Fruit fly (Drosophila melanogaster): ENCODE results near the gene CG11885.
A peak's percentile ranks its signal among the peaks of the same experiment; 100 is the strongest.

CG11885 gene

DNA sequence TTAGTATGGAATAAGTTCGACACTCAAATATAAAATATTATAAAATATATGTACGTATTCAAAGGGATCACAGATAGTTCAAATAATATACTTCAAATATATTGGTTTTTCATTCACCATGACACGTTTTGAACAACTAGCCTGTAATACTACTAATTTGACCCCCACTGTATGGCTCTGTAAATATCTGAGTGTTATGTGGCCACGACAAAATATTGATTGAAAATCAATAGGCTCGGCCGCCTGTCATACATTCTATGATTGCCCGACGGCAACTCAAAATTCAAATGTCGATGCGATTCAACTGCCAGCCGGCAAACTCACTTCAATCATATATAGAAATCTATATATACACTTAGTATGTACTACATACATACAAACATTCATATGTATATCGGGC is 48.7 kb upstream of the CG11885 start:
- TF ChIP-seq OdsH (GFP tag; optimal IDR thresholded peaks at IDR 0.05), result no peak
- no peak for TF ChIP-seq Jra (GFP tag; optimal IDR thresholded peaks at IDR 0.05)

DNA sequence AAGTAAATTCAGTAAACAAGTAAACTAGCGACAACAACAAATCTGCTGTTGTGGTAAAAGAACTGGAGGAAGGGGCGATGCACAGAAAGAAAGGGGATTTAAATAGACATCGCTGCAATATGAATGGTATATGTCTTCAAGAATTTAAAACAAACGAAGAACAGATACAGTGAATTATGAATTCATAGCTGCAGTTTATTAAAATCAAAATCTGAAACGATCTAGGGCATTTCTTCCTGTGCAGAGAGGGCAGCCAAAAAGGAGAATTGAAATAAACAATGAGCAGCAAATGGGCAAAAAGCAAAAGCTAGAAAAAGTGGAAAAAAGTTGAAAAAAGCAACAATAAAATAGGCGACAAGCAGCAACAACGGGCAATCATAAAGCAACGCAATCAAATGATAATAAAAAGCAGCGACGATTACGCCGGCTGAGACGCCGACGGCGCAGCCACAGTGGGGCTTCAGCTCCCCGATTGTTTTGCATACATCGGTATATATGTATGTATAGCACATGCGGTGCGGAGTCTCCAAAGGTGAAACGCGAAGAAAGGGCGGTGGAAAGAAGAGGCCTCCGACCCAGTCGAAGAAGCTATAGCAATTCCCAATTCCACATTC is 47.6 kb upstream of the CG11885 start:
- TF ChIP-seq dmrt93B (GFP tag; optimal IDR thresholded peaks at IDR 0.05) (peak; percentile 17), CG32264 (GFP tag; optimal IDR thresholded peaks at IDR 0.05) (peak; percentile 36), N (GFP tag; optimal IDR thresholded peaks at IDR 0.05) (no peak), Sp1 (GFP tag; optimal IDR thresholded peaks at IDR 0.05) (peak; percentile 60), Hr83 (GFP tag; optimal IDR thresholded peaks at IDR 0.05; ENCODE audit: poor library complexity, severe bottlenecking) (no peak), woc (GFP tag; optimal IDR thresholded peaks at IDR 0.05) (peak; percentile 1), sv (GFP tag; optimal IDR thresholded peaks at IDR 0.05) (peak; percentile 16), CG9705 (GFP tag; optimal IDR thresholded peaks at IDR 0.05) (no peak), lola (GFP tag; optimal IDR thresholded peaks at IDR 0.05) (no peak), br (GFP tag; optimal IDR thresholded peaks at IDR 0.05) (peak; percentile 93), GATAd (GFP tag; optimal IDR thresholded peaks at IDR 0.05) (no peak), Hr78 (GFP tag; optimal IDR thresholded peaks at IDR 0.05) (no peak), CrebA (GFP tag; optimal IDR thresholded peaks at IDR 0.05; ENCODE audit: borderline replicate concordance) (no peak), rgr (GFP tag; optimal IDR thresholded peaks at IDR 0.05) (peak; percentile 60), pan (optimal IDR thresholded peaks at IDR 0.05) (no peak), sage (GFP tag; optimal IDR thresholded peaks at IDR 0.05) (no peak), usp (GFP tag; optimal IDR thresholded peaks at IDR 0.05) (no peak), Mio (GFP tag; optimal IDR thresholded peaks at IDR 0.05) (no peak), Hnf4 (GFP tag; optimal IDR thresholded peaks at IDR 0.05) (peak; percentile 51), fru (GFP tag; optimal IDR thresholded peaks at IDR 0.05) (peak; percentile 51), OdsH (GFP tag; optimal IDR thresholded peaks at IDR 0.05) (peak; percentile 42), h (GFP tag; optimal IDR thresholded peaks at IDR 0.05) (peak; percentile 65), foxo (GFP tag; optimal IDR thresholded peaks at IDR 0.05) (peak; percentile 46 to 65), Abd-B (GFP tag; optimal IDR thresholded peaks at IDR 0.05) (no peak), Myc (optimal IDR thresholded peaks at IDR 0.05) (no peak), dsf (GFP tag; optimal IDR thresholded peaks at IDR 0.05; ENCODE audit: borderline replicate concordance) (no peak), psq (GFP tag; optimal IDR thresholded peaks at IDR 0.05) (peak; percentile 70), tai (GFP tag; optimal IDR thresholded peaks at IDR 0.05) (no peak), Jra (GFP tag; optimal IDR thresholded peaks at IDR 0.05) (no peak), jim (GFP tag; optimal IDR thresholded peaks at IDR 0.05) (no peak), brk (GFP tag; optimal IDR thresholded peaks at IDR 0.05) (no peak), dl (GFP tag; optimal IDR thresholded peaks at IDR 0.05; ENCODE audit: insufficient read depth in 1 of 2, partially characterized antibody in 2 of 2) (no peak), Dif (GFP tag; optimal IDR thresholded peaks at IDR 0.05; ENCODE audit: partially characterized antibody) (no peak), Dfd (GFP tag; optimal IDR thresholded peaks at IDR 0.05) (no peak), ey (GFP tag; optimal IDR thresholded peaks at IDR 0.05) (peak; percentile 67), Vsx2 (GFP tag; optimal IDR thresholded peaks at IDR 0.05; ENCODE audit: partially characterized antibody) (no peak), HLH106 (tag; optimal IDR thresholded peaks at IDR 0.05) (peak; percentile 39), Rel (GFP tag; optimal IDR thresholded peaks at IDR 0.05) (peak; percentile 66), Rel (tag; optimal IDR thresholded peaks at IDR 0.05) (peak; percentile 44)

DNA sequence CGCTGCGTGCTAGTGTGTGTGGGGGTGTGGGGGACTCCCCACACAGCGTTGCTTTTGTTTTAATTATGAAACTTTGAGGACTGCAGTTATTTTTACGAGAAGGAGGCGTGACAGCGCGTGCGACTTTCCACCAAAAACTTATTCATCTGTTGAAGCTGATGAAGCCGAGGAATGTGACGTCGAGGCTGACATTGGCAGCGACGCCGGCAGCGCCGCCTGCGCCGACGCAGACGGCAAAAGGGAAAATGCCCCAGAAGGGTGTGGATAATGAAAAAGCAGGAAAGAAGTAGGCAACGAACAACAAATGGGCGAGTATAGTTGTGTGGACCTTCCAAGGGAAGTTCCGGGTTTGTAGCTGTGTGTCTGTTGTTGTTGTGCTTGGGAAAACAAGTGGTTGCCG is 46.4 kb upstream of the CG11885 start:
- TF ChIP-seq Rel (GFP tag; optimal IDR thresholded peaks at IDR 0.05), result no peak
- TF ChIP-seq Rel (tag; optimal IDR thresholded peaks at IDR 0.05), result peak; percentile 0
- TF ChIP-seq fru (GFP tag; optimal IDR thresholded peaks at IDR 0.05), result no peak

All from whole organism, wandering third instar larva.